Comparison of ENCODE assay signal across 8 worm cellular contexts in genomic region chrIII:670994-671393, ce11.
TF ChIP-seq lines count a peak whose summit lies in the region.

No protein-coding gene starts in this region.

TF ChIP-seq in whole organism, L1 larva, 84 proteins besides CTCF, POLR2A, EP300 and RAD21 (continues in another document):
- TF ChIP-seq skn-1 (tag; optimal IDR thresholded peaks at IDR 0.05; lab: Kevin White, UChicago) (no peak), ztf-11 (tag; optimal IDR thresholded peaks at IDR 0.05; lab: Kevin White, UChicago) (no peak), unc-30 (tag; optimal IDR thresholded peaks at IDR 0.05; lab: Kevin White, UChicago) (no peak), ces-1 (GFP tag; optimal IDR thresholded peaks at IDR 0.05; lab: Kevin White, UChicago) (peak; percentile 87), zip-4 (GFP tag; optimal IDR thresholded peaks at IDR 0.05; lab: Kevin White, UChicago) (no peak), nhr-11 (tag; optimal IDR thresholded peaks at IDR 0.05; lab: Kevin White, UChicago) (no peak), lir-3 (tag; optimal IDR thresholded peaks at IDR 0.05; lab: Kevin White, UChicago; ENCODE audit: poor library complexity) (no peak), hlh-17 (GFP tag; optimal IDR thresholded peaks at IDR 0.05; lab: Kevin White, UChicago; ENCODE audit: borderline replicate concordance) (no peak), tbx-2 (tag; optimal IDR thresholded peaks at IDR 0.05; lab: Kevin White, UChicago) (peak; percentile 65), fkh-4 (tag; optimal IDR thresholded peaks at IDR 0.05; lab: Kevin White, UChicago; ENCODE audit: borderline replicate concordance) (no peak)

TF ChIP-seq in whole organism, L2 larva, 48 proteins besides CTCF, POLR2A, EP300 and RAD21 (continues in another document):
- TF ChIP-seq dmd-4 (tag; optimal IDR thresholded peaks at IDR 0.05; lab: Kevin White, UChicago) (no peak), lin-39 (tag; optimal IDR thresholded peaks at IDR 0.05; lab: Kevin White, UChicago) (no peak), nhr-237 (tag; optimal IDR thresholded peaks at IDR 0.05; lab: Kevin White, UChicago) (no peak), blmp-1 (tag; optimal IDR thresholded peaks at IDR 0.05; lab: Kevin White, UChicago; ENCODE audit: insufficient read depth) (no peak), C34F6.9 (tag; optimal IDR thresholded peaks at IDR 0.05; lab: Kevin White, UChicago) (peak; percentile 73), F13H6.1 (tag; optimal IDR thresholded peaks at IDR 0.05; lab: Kevin White, UChicago) (peak; percentile 69), ztf-11 (tag; optimal IDR thresholded peaks at IDR 0.05; lab: Kevin White, UChicago) (no peak), mdl-1 (tag; optimal IDR thresholded peaks at IDR 0.05; lab: Kevin White, UChicago) (peak; percentile 1 to 69), sma-9 (GFP tag; optimal IDR thresholded peaks at IDR 0.05; lab: Kevin White, UChicago) (peak; percentile 46), sma-9 (tag; optimal IDR thresholded peaks at IDR 0.05; lab: Kevin White, UChicago) (no peak), unc-55 (GFP tag; optimal IDR thresholded peaks at IDR 0.05; lab: Kevin White, UChicago) (peak; percentile 82), unc-62 (GFP tag; optimal IDR thresholded peaks at IDR 0.05; lab: Kevin White, UChicago) (no peak)

TF ChIP-seq in whole organism, L3 larva, 47 proteins besides CTCF, POLR2A, EP300 and RAD21 (continues in another document):
- TF ChIP-seq nhr-28 (tag; optimal IDR thresholded peaks at IDR 0.05; lab: Kevin White, UChicago) = no peak
- TF ChIP-seq ZK546.5 (tag; optimal IDR thresholded peaks at IDR 0.05; lab: Kevin White, UChicago) = no peak
- no peak for TF ChIP-seq elt-3 (tag; optimal IDR thresholded peaks at IDR 0.05; lab: Kevin White, UChicago)
- no peak for TF ChIP-seq mdl-1 (tag; optimal IDR thresholded peaks at IDR 0.05; lab: Kevin White, UChicago)
- TF ChIP-seq fos-1 (tag; optimal IDR thresholded peaks at IDR 0.05; lab: Kevin White, UChicago) = no peak
- no peak for TF ChIP-seq nhr-67 (tag; optimal IDR thresholded peaks at IDR 0.05; lab: Kevin White, UChicago)
- no peak for TF ChIP-seq mml-1 (tag; optimal IDR thresholded peaks at IDR 0.05; lab: Kevin White, UChicago)
- no peak for TF ChIP-seq elt-2 (tag; optimal IDR thresholded peaks at IDR 0.05; lab: Kevin White, UChicago)
- no peak for TF ChIP-seq zag-1 (tag; optimal IDR thresholded peaks at IDR 0.05; lab: Kevin White, UChicago)
- no peak for TF ChIP-seq sea-2 (GFP tag; optimal IDR thresholded peaks at IDR 0.05; lab: Kevin White, UChicago)
- TF ChIP-seq eor-1 (tag; optimal IDR thresholded peaks at IDR 0.05; lab: Kevin White, UChicago) = no peak
- TF ChIP-seq hmg-11 (tag; optimal IDR thresholded peaks at IDR 0.05; lab: Kevin White, UChicago) = peak; percentile 75
- no peak for TF ChIP-seq snpc-4 (tag; optimal IDR thresholded peaks at IDR 0.05; lab: Kevin White, UChicago)

TF ChIP-seq in whole organism, L4 larva, 104 proteins besides CTCF, POLR2A, EP300 and RAD21 (continues in another document):
- peak in 1 of 2 experiments; percentile 35 for TF ChIP-seq hif-1 (tag; optimal IDR thresholded peaks at IDR 0.05; lab: Kevin White, UChicago)
- TF ChIP-seq ces-1 (GFP tag; optimal IDR thresholded peaks at IDR 0.05; lab: Kevin White, UChicago) = peak; percentile 71
- no peak for TF ChIP-seq arid-1 (GFP tag; conservative IDR thresholded peaks at IDR 0.05; lab: Robert Waterston, UW)
- peak; percentile 32 for TF ChIP-seq lin-38 (GFP tag; IDR thresholded peaks at IDR 0.05; lab: Robert Waterston, UW)
- TF ChIP-seq unc-62 (GFP tag; optimal IDR thresholded peaks at IDR 0.05 in 1 of 2; lab: Kevin White, UChicago) = peak in 1 of 2 experiments; percentile 10
- no peak for TF ChIP-seq unc-62 (tag; optimal IDR thresholded peaks at IDR 0.05; lab: Kevin White, UChicago)
- TF ChIP-seq Y75B8A.6 (GFP tag; IDR thresholded peaks at IDR 0.05; lab: Robert Waterston, UW) = no peak
- peak in 1 of 2 experiments; percentile 65 for TF ChIP-seq lsy-2 (tag; optimal IDR thresholded peaks at IDR 0.05; lab: Kevin White, UChicago)
- peak; percentile 51 for TF ChIP-seq nhr-11 (tag; optimal IDR thresholded peaks at IDR 0.05; lab: Kevin White, UChicago)
- TF ChIP-seq lin-15B (tag; optimal IDR thresholded peaks at IDR 0.05; lab: Kevin White, UChicago) = no peak
- peak in 1 of 2 experiments; percentile 64 for TF ChIP-seq mdl-1 (tag; optimal IDR thresholded peaks at IDR 0.05; lab: Kevin White, UChicago)
- TF ChIP-seq mep-1 (tag; optimal IDR thresholded peaks at IDR 0.05; lab: Kevin White, UChicago) = peak; percentile 62

TF ChIP-seq in whole organism, late embryonic, 69 proteins besides CTCF, POLR2A, EP300 and RAD21:
- TF ChIP-seq ceh-31 (tag; optimal IDR thresholded peaks at IDR 0.05; lab: Kevin White, UChicago) (peak; percentile 80), Y22D7AL.16 (tag; optimal IDR thresholded peaks at IDR 0.05; lab: Kevin White, UChicago) (peak; percentile 26), ceh-18 (tag; optimal IDR thresholded peaks at IDR 0.05; lab: Kevin White, UChicago) (peak; percentile 22), hlh-13 (GFP tag; optimal IDR thresholded peaks at IDR 0.05; lab: Kevin White, UChicago) (no peak), nfya-1 (tag; optimal IDR thresholded peaks at IDR 0.05; lab: Kevin White, UChicago) (peak; percentile 65), pros-1 (tag; optimal IDR thresholded peaks at IDR 0.05; lab: Kevin White, UChicago) (no peak), ceh-34 (tag; optimal IDR thresholded peaks at IDR 0.05; lab: Kevin White, UChicago) (peak; percentile 32), zip-5 (tag; optimal IDR thresholded peaks at IDR 0.05; lab: Kevin White, UChicago) (no peak), unc-42 (tag; optimal IDR thresholded peaks at IDR 0.05; lab: Kevin White, UChicago) (peak; percentile 97), ceh-48 (tag; optimal IDR thresholded peaks at IDR 0.05; lab: Kevin White, UChicago) (peak; percentile 90), ceh-14 (tag; optimal IDR thresholded peaks at IDR 0.05; lab: Kevin White, UChicago) (peak; percentile 67), tbx-2 (tag; optimal IDR thresholded peaks at IDR 0.05; lab: Kevin White, UChicago) (peak; percentile 46)
TF ChIP-seq in whole organism, late embryonic: peak in this region for 9.

TF ChIP-seq in whole organism, midembryonic, 9 proteins besides CTCF, POLR2A, EP300 and RAD21:
- TF ChIP-seq ztf-29 (GFP tag; IDR thresholded peaks at IDR 0.05; lab: Robert Waterston, UW) (no peak), ztf-23 (GFP tag; IDR thresholded peaks at IDR 0.05; lab: Robert Waterston, UW) (no peak), klf-2 (GFP tag; conservative IDR thresholded peaks at IDR 0.05; lab: Robert Waterston, UW) (no peak), med-1 (GFP tag; optimal IDR thresholded peaks at IDR 0.05; lab: Kevin White, UChicago; ENCODE audit: insufficient read depth) (no peak), cog-1 (tag; optimal IDR thresholded peaks at IDR 0.05; lab: Kevin White, UChicago) (no peak), ref-1 (GFP tag; conservative IDR thresholded peaks at IDR 0.05; lab: Robert Waterston, UW) (no peak), T22C8.4 (GFP tag; IDR thresholded peaks at IDR 0.05; lab: Robert Waterston, UW) (0 out of 2 replicates have a peak, but pooled peaks have one; percentile 11)

TF ChIP-seq in whole organism, mixed stage, embryonic, 35 proteins besides CTCF, POLR2A, EP300 and RAD21:
- TF ChIP-seq lin-32 (GFP tag; optimal IDR thresholded peaks at IDR 0.05; lab: Kevin White, UChicago) (no peak), mep-1 (tag; optimal IDR thresholded peaks at IDR 0.05; lab: Kevin White, UChicago) (peak; percentile 41), unc-120 (tag; optimal IDR thresholded peaks at IDR 0.05; lab: Kevin White, UChicago; ENCODE audit: poor library complexity, severe bottlenecking) (peak; percentile 35), ces-1 (GFP tag; optimal IDR thresholded peaks at IDR 0.05; lab: Kevin White, UChicago) (peak; percentile 97)

TF ChIP-seq in whole organism, young adult, 124 proteins besides CTCF, POLR2A, EP300 and RAD21:
- TF ChIP-seq egrh-3 (GFP tag; IDR thresholded peaks at IDR 0.05; lab: Robert Waterston, UW) (no peak), ztf-28 (GFP tag; IDR thresholded peaks at IDR 0.05; lab: Robert Waterston, UW) (no peak), mxl-1 (tag; optimal IDR thresholded peaks at IDR 0.05; lab: Kevin White, UChicago) (no peak), F23B12.7 (tag; optimal IDR thresholded peaks at IDR 0.05; lab: Kevin White, UChicago; ENCODE audit: insufficient read depth) (no peak), tbx-9 (tag; optimal IDR thresholded peaks at IDR 0.05; lab: Kevin White, UChicago; ENCODE audit: borderline replicate concordance) (no peak), F22D6.2 (tag; optimal IDR thresholded peaks at IDR 0.05; lab: Kevin White, UChicago) (no peak), zfh-2 (GFP tag; conservative IDR thresholded peaks at IDR 0.05; lab: Robert Waterston, UW) (peak; percentile 92), cebp-1 (GFP tag; IDR thresholded peaks at IDR 0.05; lab: Robert Waterston, UW) (no peak), cebp-1 (tag; optimal IDR thresholded peaks at IDR 0.05; lab: Kevin White, UChicago) (peak; percentile 43), B0336.3 (GFP tag; IDR thresholded peaks at IDR 0.05; lab: Robert Waterston, UW) (no peak), ets-4 (GFP tag; optimal IDR thresholded peaks at IDR 0.05; lab: Kevin White, UChicago) (no peak), hmg-1.2 (GFP tag; IDR thresholded peaks at IDR 0.05; lab: Robert Waterston, UW) (peak; percentile 57; the same call in 1 of the 2 replicates), K12H6.12 (tag; optimal IDR thresholded peaks at IDR 0.05; lab: Kevin White, UChicago) (peak; percentile 51), pha-4 (tag; optimal IDR thresholded peaks at IDR 0.05; lab: Kevin White, UChicago) (no peak), lin-40 (tag; optimal IDR thresholded peaks at IDR 0.05; lab: Kevin White, UChicago) (peak; percentile 46), lin-35 (GFP tag; optimal IDR thresholded peaks at IDR 0.05; lab: Kevin White, UChicago) (peak in 1 of 3 experiments; percentile 34), nfya-2 (GFP tag; IDR thresholded peaks at IDR 0.05; lab: Robert Waterston, UW) (no peak), ceh-27 (GFP tag; optimal IDR thresholded peaks at IDR 0.05; lab: Kevin White, UChicago) (peak; percentile 5), madf-6 (GFP tag; IDR thresholded peaks at IDR 0.05; lab: Robert Waterston, UW) (no peak), hmg-20 (GFP tag; IDR thresholded peaks at IDR 0.05; lab: Robert Waterston, UW) (no peak), sdz-38 (tag; optimal IDR thresholded peaks at IDR 0.05; lab: Kevin White, UChicago) (no peak), attf-5 (GFP tag; optimal IDR thresholded peaks at IDR 0.05; lab: Kevin White, UChicago) (peak; percentile 1), ZK185.1 (tag; optimal IDR thresholded peaks at IDR 0.05; lab: Kevin White, UChicago; ENCODE audit: poor library complexity, severe bottlenecking) (no peak), D2030.7 (GFP tag; IDR thresholded peaks at IDR 0.05; lab: Robert Waterston, UW) (no peak), sea-2 (GFP tag; IDR thresholded peaks at IDR 0.05; lab: Robert Waterston, UW) (no peak), dox-1 (GFP tag; IDR thresholded peaks at IDR 0.05; lab: Robert Waterston, UW) (peak; percentile 17; the same call in 1 of the 2 replicates), nhr-90 (tag; optimal IDR thresholded peaks at IDR 0.05; lab: Kevin White, UChicago) (no peak)
